Fruit fly (Drosophila melanogaster): ENCODE results near the gene PGRP-LB.

Gene PGRP-LB

DNA sequence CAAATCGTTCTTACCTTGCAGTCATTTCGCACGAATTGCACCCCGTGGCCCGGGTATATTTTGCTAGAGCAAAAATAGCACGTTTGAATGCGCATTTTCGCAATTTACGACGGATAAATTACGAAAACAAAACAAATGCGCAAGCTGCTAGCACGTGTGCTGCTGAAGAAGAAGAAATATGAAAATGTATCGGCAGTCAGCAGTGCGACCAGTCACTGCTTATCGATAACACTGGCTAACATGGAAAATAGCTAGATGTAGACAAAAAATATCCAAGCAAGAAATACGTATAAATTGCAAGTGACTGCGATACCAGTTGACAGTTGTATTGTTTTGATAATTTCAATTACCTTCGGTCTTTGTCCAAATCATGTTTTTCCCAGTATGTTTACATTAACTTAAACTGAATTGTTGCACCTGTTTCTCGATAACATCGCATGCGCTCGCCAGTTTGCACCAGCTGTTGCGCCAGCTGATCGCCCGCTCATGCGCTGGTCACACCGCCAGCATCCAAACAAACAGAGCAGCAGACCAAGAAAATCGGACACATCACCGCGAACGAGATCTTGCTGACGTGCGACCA, 28.9 kb downstream of the PGRP-LB start, which contains the start of the genes RpL24-like and CG5276:
TSS of gene RpL24-like (minus strand) at position 188 of the 583 bp plus-strand sequence.
TSS of gene CG5276 (plus strand) at position 344 of the 583 bp plus-strand sequence.
- TF ChIP-seq Sry-β (GFP tag; optimal IDR thresholded peaks at IDR 0.05) (peak; percentile 84), CG30020 (tag; optimal IDR thresholded peaks at IDR 0.05) (peak; percentile 83), hbn (GFP tag; IDR thresholded peaks at IDR 0.05; ENCODE audit: partially characterized antibody) (peak; percentile 59), D19B (GFP tag; optimal IDR thresholded peaks at IDR 0.05) (no peak), Sin3A (optimal IDR thresholded peaks at IDR 0.05) (peak; percentile 99), CG6683 (GFP tag; optimal IDR thresholded peaks at IDR 0.05) (no peak), CG17829 (tag; optimal IDR thresholded peaks at IDR 0.05) (peak; percentile 47), CG13624 (GFP tag; optimal IDR thresholded peaks at IDR 0.05) (peak; percentile 61), CG2129 (GFP tag; IDR thresholded peaks at IDR 0.05; ENCODE audit: partially characterized antibody) (0 out of 2 replicates have a peak, but pooled peaks have one; percentile 16), CG3726 (GFP tag; IDR thresholded peaks at IDR 0.05) (no peak), CG7963 (GFP tag; IDR thresholded peaks at IDR 0.05; ENCODE audit: partially characterized antibody) (0 out of 3 replicates have a peak, but pooled peaks have one; percentile 12), insv (GFP tag; optimal IDR thresholded peaks at IDR 0.05) (peak in 1 of 2 experiments; percentile 18), bbx (GFP tag; IDR thresholded peaks at IDR 0.05; ENCODE audit: partially characterized antibody) (peak; percentile 34; the same call in 1 of the 2 replicates), nmo (GFP tag; optimal IDR thresholded peaks at IDR 0.05) (peak; percentile 80), Pdp1 (GFP tag; optimal IDR thresholded peaks at IDR 0.05) (peak in 1 of 2 experiments; percentile 37), CG10209 (GFP tag; optimal IDR thresholded peaks at IDR 0.05) (no peak), CG6854 (GFP tag; optimal IDR thresholded peaks at IDR 0.05) (no peak), ap (GFP tag; IDR thresholded peaks at IDR 0.05) (no peak), CG31224 (GFP tag; IDR thresholded peaks at IDR 0.05) (no peak), CG12236 (GFP tag; optimal IDR thresholded peaks at IDR 0.05) (no peak), knrl (GFP tag; IDR thresholded peaks at IDR 0.05; ENCODE audit: partially characterized antibody) (peak; percentile 53; the same call in 1 of the 3 replicates), Adf1 (GFP tag; IDR thresholded peaks at IDR 0.05) (no peak), CoRest (tag; optimal IDR thresholded peaks at IDR 0.05) (peak; percentile 14), HLHmδ (GFP tag; optimal IDR thresholded peaks at IDR 0.05) (peak; percentile 67), CG4424 (GFP tag; optimal IDR thresholded peaks at IDR 0.05) (peak; percentile 3), Opbp (GFP tag; IDR thresholded peaks at IDR 0.05; ENCODE audit: partially characterized antibody) (0 out of 3 replicates have a peak, but pooled peaks have one; percentile 16), CG12744 (GFP tag; optimal IDR thresholded peaks at IDR 0.05) (no peak), CG42726 (GFP tag; IDR thresholded peaks at IDR 0.05; ENCODE audit: partially characterized antibody) (0 out of 2 replicates have a peak, but pooled peaks have one; percentile 18), gfzf (GFP tag; optimal IDR thresholded peaks at IDR 0.05) (peak; percentile 74), CG14860 (GFP tag; IDR thresholded peaks at IDR 0.05; ENCODE audit: partially characterized antibody) (peak; percentile 52; the same call in 1 of the 3 replicates), Sox102F (GFP tag; optimal IDR thresholded peaks at IDR 0.05) (no peak), dm (GFP tag; optimal IDR thresholded peaks at IDR 0.05) (peak; percentile 98), CG11723 (GFP tag; optimal IDR thresholded peaks at IDR 0.05) (no peak), C15 (GFP tag; IDR thresholded peaks at IDR 0.05) (no peak), CG32532 (GFP tag; IDR thresholded peaks at IDR 0.05) (no peak), CG13775 (GFP tag; optimal IDR thresholded peaks at IDR 0.05) (peak; percentile 48), row (GFP tag; IDR thresholded peaks at IDR 0.05) (peak; percentile 54), Atf-2 (GFP tag; optimal IDR thresholded peaks at IDR 0.05) (no peak), BEAF-32 (GFP tag; optimal IDR thresholded peaks at IDR 0.05) (peak; percentile 77), CG13424 (tag; optimal IDR thresholded peaks at IDR 0.05) (peak; percentile 13), sna (GFP tag; IDR thresholded peaks at IDR 0.05; ENCODE audit: partially characterized antibody) (peak; percentile 59), sens-2 (GFP tag; IDR thresholded peaks at IDR 0.05) (no peak), sug (tag; optimal IDR thresholded peaks at IDR 0.05) (peak; percentile 57), Six4 (GFP tag; optimal IDR thresholded peaks at IDR 0.05) (no peak), CG12391 (tag; optimal IDR thresholded peaks at IDR 0.05) (peak; percentile 30), Myb (GFP tag; optimal IDR thresholded peaks at IDR 0.05) (peak; percentile 15), twi (tag; optimal IDR thresholded peaks at IDR 0.05) (peak; percentile 60), abd-A (tag; optimal IDR thresholded peaks at IDR 0.05) (no peak)
